Worm (Caenorhabditis elegans) whole organism, L3 larva: ENCODE results near the gene gdi-1.
"Not testable (repeated sequence)": the region's sequence is repeated elsewhere in the genome, so short reads cannot be mapped to it uniquely, and the experiment has no call there.

Source experiments
- ZK546.5 ChIP-seq: sonication (generic microtip); optimal IDR thresholded peaks from 2 replicates; lab custom pipeline; 2017; ENCODE audit warnings: missing biosample characterization, missing genetic modification characterization
- elt-2 ChIP-seq: sonication (generic microtip); optimal IDR thresholded peaks from 2 replicates; lab custom pipeline; 2016; ENCODE audit warnings: missing genetic modification reagents, mild to moderate bottlenecking, missing genetic modification characterization, missing compliant biosample characterization

ce11 chrIV:14774454-14774853, 18.2 kb downstream of the gdi-1 start, which contains the start of gene Y57G11C.51:
- not testable (repeated sequence) for TF ChIP-seq ZK546.5 (tag; lab: Kevin White, UChicago); elt-2
